Worm (Caenorhabditis elegans): ENCODE results near the gene sws-1.

DNA sequence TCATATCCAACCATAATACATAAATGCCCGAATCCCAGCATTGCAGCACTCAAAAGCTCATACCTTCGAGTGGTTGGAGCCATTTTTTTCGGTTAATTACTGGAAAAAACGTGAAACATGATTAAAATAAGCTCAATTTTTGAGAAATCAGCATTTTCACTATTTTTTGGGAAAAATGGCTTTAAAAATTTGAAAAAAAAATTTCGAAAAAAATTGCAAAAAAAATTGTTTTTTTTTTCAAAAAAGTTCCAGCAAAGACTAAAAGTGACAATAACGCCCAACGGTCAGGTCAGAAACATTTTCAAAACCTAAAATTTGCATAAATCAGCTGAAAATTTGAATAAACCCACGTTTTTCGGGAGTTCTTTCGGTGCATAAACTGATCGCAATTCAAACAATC is 43.4 kb upstream of the sws-1 start, which contains the start of gene Y39B6A.29:
- TF ChIP-seq hlh-30 (tag; optimal IDR thresholded peaks at IDR 0.05; ENCODE audit: insufficient read depth) (no peak), fkh-10 (GFP tag; optimal IDR thresholded peaks at IDR 0.05) (no peak), nhr-11 (tag; optimal IDR thresholded peaks at IDR 0.05) (no peak)

All from whole organism, late embryonic.